Worm (Caenorhabditis elegans) whole organism, L2 larva: Measurements from ENCODE around the gene ttc-36.
"Not testable (repeated sequence)": the region's sequence is repeated elsewhere in the genome, so short reads cannot be mapped to it uniquely, and the experiment has no call there.

Experiments
- alr-1 ChIP-seq: fragments of 150-350 bp; optimal IDR thresholded peaks from 2 replicates; lab custom pipeline; 2014; ENCODE audit warnings: missing biosample characterization, missing genetic modification characterization
- aly-2 ChIP-seq: fragments of 150-350 bp; optimal IDR thresholded peaks from 2 replicates; lab custom pipeline; 2014; ENCODE audit warnings: missing biosample characterization, missing genetic modification characterization
- ama-1 ChIP-seq: fragments of 150-350 bp; optimal IDR thresholded peaks from 2 replicates; lab custom pipeline; 2018; ENCODE audit warnings: inconsistent platforms
- elt-1 ChIP-seq: fragments of 150-350 bp; optimal IDR thresholded peaks from 2 replicates; lab custom pipeline; 2014; ENCODE audit warnings: missing biosample characterization, missing genetic modification characterization
- lin-13 ChIP-seq: fragments of 150-350 bp; optimal IDR thresholded peaks from 2 replicates; lab custom pipeline; 2014; ENCODE audit warnings: missing biosample characterization, missing genetic modification reagents, missing genetic modification characterization
- lsy-2 ChIP-seq, 2 experiments: fragments of 150-350 bp in 1 of 2; sonication (generic microtip) in 1 of 2; optimal IDR thresholded peaks; 2 replicates each; lab custom pipeline; 2014 to 2017; ENCODE audit warnings: missing biosample characterization in 2 of 2, missing genetic modification characterization in 2 of 2
- nhr-25 ChIP-seq: fragments of 150-350 bp; sonication (generic microtip); optimal IDR thresholded peaks from 3 replicates; lab custom pipeline; 2014; ENCODE audit warnings: missing biosample characterization, missing genetic modification characterization
- skn-1 ChIP-seq: sonication (generic microtip); optimal IDR thresholded peaks from 2 replicates; lab custom pipeline; 2017; ENCODE audit warnings: missing biosample characterization, missing genetic modification characterization
- snpc-4 ChIP-seq: fragments of 150-350 bp; optimal IDR thresholded peaks from 2 replicates; lab custom pipeline; 2014; ENCODE audit warnings: missing biosample characterization, missing genetic modification characterization
- unc-39 ChIP-seq: fragments of 150-350 bp; optimal IDR thresholded peaks from 2 replicates; lab custom pipeline; 2014; ENCODE audit warnings: missing biosample characterization, missing genetic modification characterization
- zag-1 ChIP-seq: fragments of 150-350 bp; optimal IDR thresholded peaks from 2 replicates; lab custom pipeline; 2014; ENCODE audit warnings: missing biosample characterization, missing genetic modification characterization
- ztf-4 ChIP-seq: fragments of 150-350 bp; optimal IDR thresholded peaks from 2 replicates; lab custom pipeline; 2014; ENCODE audit warnings: missing biosample characterization, missing genetic modification characterization

- not testable (repeated sequence) for TF ChIP-seq alr-1; snpc-4 (tag; lab: Kevin White, UChicago); ama-1 (lab: Kevin White, UChicago); lsy-2 (tag; optimal IDR thresholded peaks at IDR 0.05; lab: Kevin White, UChicago); zag-1; skn-1 (tag; lab: Kevin White, UChicago); ztf-4 (tag; lab: Kevin White, UChicago); elt-1 (tag; lab: Kevin White, UChicago); nhr-25 (tag; lab: Kevin White, UChicago); unc-39 (tag; lab: Kevin White, UChicago); lin-13 (GFP tag; lab: Kevin White, UChicago); aly-2 (tag; lab: Kevin White, UChicago)
Measured at ce11 chrII:10006266-10006665, 23.7 kb upstream of the ttc-36 start, which contains the start of gene ZK892.4.
